Worm (Caenorhabditis elegans) whole organism, midembryonic: Measurements from ENCODE around the gene srr-9.

Experiments used
- T22C8.4 ChIP-seq: fragments of 200-800 bp; sonication (Bioruptor generic); IDR thresholded peaks from 2 replicates; pipeline ENCODE4 v1.3.6; 2022; ENCODE audit warnings: missing genetic modification characterization, missing compliant biosample characterization
- cog-1 ChIP-seq: sonication (generic microtip); optimal IDR thresholded peaks from 2 replicates; lab custom pipeline; 2016; ENCODE audit warnings: missing genetic modification characterization, missing compliant biosample characterization
- flt-1 ChIP-seq: fragments of 200-800 bp; sonication (Bioruptor generic); IDR thresholded peaks from 2 replicates; pipeline ENCODE4 v1.3.6; 2022; ENCODE audit warnings: missing genetic modification characterization, missing compliant biosample characterization
- klf-2 ChIP-seq: fragments of 200-800 bp; sonication (Bioruptor generic); conservative IDR thresholded peaks from 2 replicates; pipeline ENCODE4 v1.3.6; 2022; ENCODE audit warnings: missing genetic modification reagents, missing genetic modification characterization, missing compliant biosample characterization
- med-1 ChIP-seq: sonication (generic microtip); optimal IDR thresholded peaks from 2 replicates; lab custom pipeline; 2017; ENCODE audit warnings: missing genetic modification characterization, mild to moderate bottlenecking, missing compliant biosample characterization, antibody characterized with exemption, missing genetic modification reagents; ENCODE audit not compliant: insufficient read depth
- ref-1 ChIP-seq: fragments of 200-800 bp; sonication (Bioruptor generic); conservative IDR thresholded peaks from 2 replicates; pipeline ENCODE4 v1.3.6; 2022; ENCODE audit warnings: missing genetic modification reagents, missing genetic modification characterization, missing compliant biosample characterization
- tab-1 ChIP-seq: fragments of 200-800 bp; sonication (Bioruptor generic); IDR thresholded peaks from 2 replicates; pipeline ENCODE4 v1.3.6; 2022; ENCODE audit warnings: missing genetic modification characterization, missing compliant biosample characterization
- ztf-23 ChIP-seq: fragments of 200-800 bp; sonication (Bioruptor generic); IDR thresholded peaks from 2 replicates; pipeline ENCODE4 v1.3.6; 2022; ENCODE audit warnings: missing genetic modification reagents, missing genetic modification characterization, missing compliant biosample characterization
- ztf-29 ChIP-seq: fragments of 200-800 bp; sonication (Bioruptor generic); IDR thresholded peaks from 2 replicates; pipeline ENCODE4 v1.3.6; 2022; ENCODE audit warnings: missing genetic modification reagents, missing genetic modification characterization, missing compliant biosample characterization

Gene srr-9

ce11 chrV:7747987-7748607, 10.3 kb downstream of the srr-9 start:
- peak; percentile 31; the same call in 1 of the 2 replicates for TF ChIP-seq flt-1 (GFP tag; lab: Robert Waterston, UW)
- TF ChIP-seq med-1 (GFP tag; lab: Kevin White, UChicago): no peak
- no peak for TF ChIP-seq ztf-29 (GFP tag; lab: Robert Waterston, UW)
- no peak for TF ChIP-seq ref-1 (GFP tag; lab: Robert Waterston, UW)
- TF ChIP-seq klf-2 (GFP tag; lab: Robert Waterston, UW): no peak

DNA sequence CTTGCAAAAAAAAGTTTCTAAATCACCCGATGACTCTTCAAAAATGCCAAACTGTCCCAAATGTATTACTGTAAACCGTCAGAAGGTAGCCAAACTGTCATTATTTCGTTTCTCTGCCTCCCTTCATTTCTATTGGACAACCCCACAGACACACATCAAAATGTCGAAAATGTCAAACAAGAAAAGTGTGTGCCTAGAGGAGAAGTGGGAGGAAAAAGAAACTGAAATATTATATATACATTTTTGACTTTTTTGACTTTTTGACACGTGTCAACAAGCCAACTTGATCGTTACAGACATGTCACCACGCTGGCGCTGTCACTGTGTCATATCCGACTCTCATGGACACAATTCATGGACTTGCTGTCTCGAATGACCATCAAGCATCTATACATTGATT, 11.9 kb downstream of the srr-9 start:
- no peak for TF ChIP-seq flt-1 (GFP tag; lab: Robert Waterston, UW)
- no peak for TF ChIP-seq med-1 (GFP tag; lab: Kevin White, UChicago)
- TF ChIP-seq ztf-29 (GFP tag; lab: Robert Waterston, UW): no peak
- no peak for TF ChIP-seq tab-1 (GFP tag; lab: Robert Waterston, UW)
- TF ChIP-seq cog-1 (tag; lab: Kevin White, UChicago): no peak
- TF ChIP-seq T22C8.4: no peak
- TF ChIP-seq ref-1 (GFP tag; lab: Robert Waterston, UW): no peak
- no peak for TF ChIP-seq klf-2 (GFP tag; lab: Robert Waterston, UW)
- no peak for TF ChIP-seq ztf-23 (GFP tag; lab: Robert Waterston, UW)

- no peak for TF ChIP-seq med-1 (GFP tag; lab: Kevin White, UChicago)
- TF ChIP-seq ztf-29 (GFP tag; lab: Robert Waterston, UW): no peak
- no peak for TF ChIP-seq klf-2 (GFP tag; lab: Robert Waterston, UW)
- no peak for TF ChIP-seq ref-1 (GFP tag; lab: Robert Waterston, UW)
- TF ChIP-seq flt-1 (GFP tag; lab: Robert Waterston, UW): no peak
- TF ChIP-seq cog-1 (tag; lab: Kevin White, UChicago): no peak
- TF ChIP-seq tab-1 (GFP tag; lab: Robert Waterston, UW): no peak
- TF ChIP-seq T22C8.4: no peak
- TF ChIP-seq ztf-23 (GFP tag; lab: Robert Waterston, UW): no peak
Measured at ce11 chrV:7754557-7754956, 16.7 kb downstream of the srr-9 start, which contains the start of gene T05B11.4. T05B11.4 (minus strand) TSS chrV:7754657.

DNA sequence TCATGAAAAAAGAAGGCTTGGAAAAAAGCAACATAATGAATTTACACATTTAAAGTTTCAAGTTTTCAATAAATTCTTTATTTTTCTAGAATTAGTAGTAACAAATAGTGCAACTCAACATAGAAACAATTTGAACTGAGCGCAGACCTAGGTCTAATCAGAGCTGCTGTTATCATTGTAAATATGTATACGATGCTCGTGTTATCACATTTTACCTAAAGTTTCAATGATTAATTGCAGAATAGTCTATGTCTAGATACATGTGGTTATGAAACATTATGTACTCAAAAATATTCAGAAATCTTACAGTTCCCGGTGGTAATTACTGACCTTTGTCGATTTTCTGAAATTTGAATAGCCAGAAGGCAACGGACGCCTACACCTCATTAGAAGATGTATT, 18.2 kb downstream of the srr-9 start:
- no peak for TF ChIP-seq ztf-23 (GFP tag; lab: Robert Waterston, UW)
- no peak for TF ChIP-seq ref-1 (GFP tag; lab: Robert Waterston, UW)
- TF ChIP-seq flt-1 (GFP tag; lab: Robert Waterston, UW): no peak
- no peak for TF ChIP-seq tab-1 (GFP tag; lab: Robert Waterston, UW)
- no peak for TF ChIP-seq ztf-29 (GFP tag; lab: Robert Waterston, UW)
- no peak for TF ChIP-seq T22C8.4
- TF ChIP-seq klf-2 (GFP tag; lab: Robert Waterston, UW): no peak
- TF ChIP-seq med-1 (GFP tag; lab: Kevin White, UChicago): no peak
- no peak for TF ChIP-seq cog-1 (tag; lab: Kevin White, UChicago)

DNA sequence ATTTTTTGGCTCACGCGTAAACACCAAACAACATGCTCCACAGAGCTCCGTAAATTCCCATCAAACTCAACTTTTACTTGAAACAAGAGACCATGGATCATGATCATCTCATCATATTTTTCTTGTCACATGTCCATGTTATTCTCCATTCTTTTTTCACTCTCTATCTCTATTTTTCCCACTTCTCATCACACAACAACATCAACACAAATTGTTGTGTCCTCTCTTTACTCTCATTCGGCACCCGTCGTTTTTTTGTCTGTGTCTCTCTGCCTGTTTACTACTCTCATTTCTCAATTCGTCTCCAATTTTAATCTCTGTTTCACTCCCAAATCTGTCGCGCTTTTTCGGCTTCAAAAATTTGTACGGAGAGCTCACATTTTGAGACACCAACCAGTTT, 21.5 kb downstream of the srr-9 start:
- no peak for TF ChIP-seq ref-1 (GFP tag; lab: Robert Waterston, UW)
- no peak for TF ChIP-seq cog-1 (tag; lab: Kevin White, UChicago)
- no peak for TF ChIP-seq med-1 (GFP tag; lab: Kevin White, UChicago)
- no peak for TF ChIP-seq ztf-29 (GFP tag; lab: Robert Waterston, UW)
- no peak for TF ChIP-seq T22C8.4
- TF ChIP-seq klf-2 (GFP tag; lab: Robert Waterston, UW): no peak
- TF ChIP-seq ztf-23 (GFP tag; lab: Robert Waterston, UW): no peak
- no peak for TF ChIP-seq tab-1 (GFP tag; lab: Robert Waterston, UW)
- no peak for TF ChIP-seq flt-1 (GFP tag; lab: Robert Waterston, UW)

DNA sequence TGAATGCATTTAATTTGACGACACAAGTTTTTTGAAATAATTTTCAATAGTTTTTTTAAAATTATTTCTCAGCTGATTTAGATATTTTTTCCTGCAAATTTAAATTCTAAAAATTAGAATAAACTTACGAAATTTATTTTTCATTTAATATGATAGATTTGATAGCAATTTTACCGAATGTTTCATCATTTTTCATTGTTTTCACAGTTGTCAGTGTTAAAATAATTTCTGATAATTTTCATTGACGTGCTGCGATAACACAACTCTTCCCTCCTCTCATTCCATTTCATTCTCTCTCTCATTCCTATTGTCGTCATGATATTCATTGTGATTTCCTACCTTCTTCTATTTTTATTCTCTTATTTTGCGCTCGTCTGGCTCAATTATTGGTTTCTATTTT, 22.4 kb downstream of the srr-9 start, which contains the start of gene hint-3:
hint-3 (plus strand) TSS at position 301 of the 400 bp plus-strand sequence.
- no peak for TF ChIP-seq med-1 (GFP tag; lab: Kevin White, UChicago)
- no peak for TF ChIP-seq ref-1 (GFP tag; lab: Robert Waterston, UW)
- TF ChIP-seq tab-1 (GFP tag; lab: Robert Waterston, UW): no peak
- no peak for TF ChIP-seq ztf-23 (GFP tag; lab: Robert Waterston, UW)
- TF ChIP-seq cog-1 (tag; lab: Kevin White, UChicago): no peak
- TF ChIP-seq klf-2 (GFP tag; lab: Robert Waterston, UW): no peak
- no peak for TF ChIP-seq T22C8.4
- TF ChIP-seq flt-1 (GFP tag; lab: Robert Waterston, UW): no peak
- no peak for TF ChIP-seq ztf-29 (GFP tag; lab: Robert Waterston, UW)

- TF ChIP-seq med-1 (GFP tag; lab: Kevin White, UChicago) (no peak), cog-1 (tag; lab: Kevin White, UChicago) (no peak)
Measured at ce11 chrV:7761906-7762305, 24.1 kb downstream of the srr-9 start.

DNA sequence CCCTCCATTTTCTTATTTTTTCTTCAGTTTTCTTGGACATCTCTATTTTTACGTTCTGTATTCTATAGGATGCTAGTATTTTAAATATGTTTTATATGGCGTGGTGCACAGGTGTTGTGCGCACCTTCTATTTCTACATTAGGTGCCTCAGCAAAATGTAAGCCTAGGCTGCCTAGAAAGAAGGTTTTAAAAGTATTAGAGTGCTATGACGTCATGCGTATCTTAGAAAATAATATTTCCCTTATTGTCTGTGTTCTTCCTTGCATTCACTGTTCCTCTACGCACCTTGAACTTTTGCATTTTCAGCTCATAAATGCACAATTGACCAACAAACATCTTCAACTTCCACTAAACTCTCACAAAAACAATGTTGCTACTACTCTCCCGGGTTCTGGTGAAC, 33.2 kb downstream of the srr-9 start, which contains the start of gene frpr-3:
frpr-3 (plus strand) TSS at position 301 of the 400 bp plus-strand sequence.
- TF ChIP-seq flt-1 (GFP tag; lab: Robert Waterston, UW): no peak
- no peak for TF ChIP-seq cog-1 (tag; lab: Kevin White, UChicago)
- no peak for TF ChIP-seq klf-2 (GFP tag; lab: Robert Waterston, UW)
- TF ChIP-seq ztf-29 (GFP tag; lab: Robert Waterston, UW): no peak
- no peak for TF ChIP-seq ztf-23 (GFP tag; lab: Robert Waterston, UW)
- TF ChIP-seq T22C8.4: no peak

DNA sequence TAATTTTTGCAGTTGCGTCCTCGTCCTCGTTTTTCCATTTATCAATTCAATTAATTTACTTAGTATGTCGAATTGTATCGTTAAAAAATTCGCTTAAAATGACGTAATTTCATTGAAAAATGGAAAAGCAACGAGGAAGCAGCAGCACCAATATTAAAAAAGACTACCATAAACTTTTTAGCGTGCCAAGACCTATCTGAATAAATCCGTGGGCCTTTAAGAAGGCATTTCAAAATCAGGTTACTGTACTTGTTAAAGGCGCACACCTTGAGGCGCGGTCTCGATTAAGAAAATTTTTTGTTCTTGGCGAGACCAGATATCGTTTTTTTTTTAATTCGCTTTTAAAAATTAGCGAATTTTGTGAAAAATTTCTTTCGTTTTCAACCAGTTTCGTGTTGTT, 35.8 kb downstream of the srr-9 start:
- no peak for TF ChIP-seq ztf-23 (GFP tag; lab: Robert Waterston, UW)
- TF ChIP-seq ref-1 (GFP tag; lab: Robert Waterston, UW): no peak
- TF ChIP-seq flt-1 (GFP tag; lab: Robert Waterston, UW): no peak
- TF ChIP-seq cog-1 (tag; lab: Kevin White, UChicago): no peak
- TF ChIP-seq tab-1 (GFP tag; lab: Robert Waterston, UW): no peak
- no peak for TF ChIP-seq med-1 (GFP tag; lab: Kevin White, UChicago)
- TF ChIP-seq T22C8.4: no peak
- TF ChIP-seq klf-2 (GFP tag; lab: Robert Waterston, UW): no peak
- TF ChIP-seq ztf-29 (GFP tag; lab: Robert Waterston, UW): no peak
